Worm (Caenorhabditis elegans) whole organism, L1 larva: ENCODE results near the gene skr-17.

Source experiments
- aha-1 ChIP-seq: fragments of 150-350 bp; optimal IDR thresholded peaks from 2 replicates; lab custom pipeline; 2014; ENCODE audit warnings: missing biosample characterization, missing genetic modification characterization
- aly-2 ChIP-seq: fragments of 150-350 bp; optimal IDR thresholded peaks from 2 replicates; lab custom pipeline; 2014; ENCODE audit warnings: missing biosample characterization, missing genetic modification characterization
- ama-1 ChIP-seq: fragments of 150-350 bp; optimal IDR thresholded peaks from 2 replicates; lab custom pipeline; 2014
- dpl-1 ChIP-seq, 3 experiments: fragments of 150-350 bp in 2 of 3; sonication (generic microtip) in 1 of 3; optimal IDR thresholded peaks; 2 replicates each; lab custom pipeline; 2014 to 2017; ENCODE audit warnings: missing biosample characterization in 3 of 3, missing genetic modification characterization in 3 of 3, missing genetic modification reagents in 3 of 3
- efl-3 ChIP-seq: fragments of 200-800 bp; sonication (Bioruptor generic); optimal IDR thresholded peaks from 2 replicates; lab custom pipeline; 2018; ENCODE audit warnings: mild to moderate bottlenecking, missing genetic modification characterization, missing compliant biosample characterization
- egl-27 ChIP-seq, 2 experiments: fragments of 150-350 bp in 1 of 2; sonication (generic microtip); optimal IDR thresholded peaks; 3 replicates each; lab custom pipeline; 2017 to 2018; ENCODE audit warnings: missing biosample characterization in 2 of 2, missing genetic modification characterization in 2 of 2, missing genetic modification reagents in 2 of 2
- jun-1 ChIP-seq: fragments of 150-350 bp; optimal IDR thresholded peaks from 2 replicates; lab custom pipeline; 2014; ENCODE audit warnings: missing biosample characterization, missing genetic modification reagents, missing genetic modification characterization
- nhr-237 ChIP-seq: fragments of 150-350 bp; optimal IDR thresholded peaks from 2 replicates; lab custom pipeline; 2014; ENCODE audit warnings: missing biosample characterization, missing genetic modification characterization
- snpc-4 ChIP-seq: fragments of 150-350 bp; optimal IDR thresholded peaks from 2 replicates; lab custom pipeline; 2014; ENCODE audit warnings: missing biosample characterization, missing genetic modification characterization

- TF ChIP-seq snpc-4 (tag; lab: Kevin White, UChicago) = no peak
- TF ChIP-seq nhr-237 = no peak
- TF ChIP-seq aha-1 (tag; lab: Kevin White, UChicago) = no peak
- no peak for TF ChIP-seq jun-1 (tag; lab: Kevin White, UChicago)
- TF ChIP-seq aly-2 (tag; lab: Kevin White, UChicago) = no peak
- TF ChIP-seq dpl-1 (GFP tag; optimal IDR thresholded peaks at IDR 0.05; lab: Kevin White, UChicago) = no peak
- TF ChIP-seq ama-1 (lab: Kevin White, UChicago) = no peak
- no peak for TF ChIP-seq egl-27 (tag; optimal IDR thresholded peaks at IDR 0.05; lab: Kevin White, UChicago)
- no peak for TF ChIP-seq efl-3
Measured at ce11 chrII:7827883-7828282, 44.6 kb downstream of the skr-17 start.
